Worm (Caenorhabditis elegans) whole organism, young adult: Measurements from ENCODE around the gene D1086.11.
"Not testable (repeated sequence)": the region's sequence is repeated elsewhere in the genome, so short reads cannot be mapped to it uniquely, and the experiment has no call there.

Source experiments
- B0019.2 ChIP-seq: fragments of 200-800 bp; sonication (Bioruptor generic); conservative IDR thresholded peaks from 2 replicates; pipeline ENCODE4 v1.3.6; 2022; ENCODE audit warnings: missing genetic modification reagents, missing genetic modification characterization, missing compliant biosample characterization
- B0035.1 ChIP-seq: sonication (generic microtip); optimal IDR thresholded peaks from 2 replicates; lab custom pipeline; 2016; ENCODE audit warnings: missing genetic modification characterization, mild to moderate bottlenecking, missing compliant biosample characterization, missing genotype, missing genetic modification reagents
- B0261.1 ChIP-seq: sonication (generic microtip); optimal IDR thresholded peaks from 2 replicates; lab custom pipeline; 2016; ENCODE audit warnings: mild to moderate bottlenecking, missing genetic modification characterization, moderate library complexity, missing compliant biosample characterization
- C06A6.2 ChIP-seq: fragments of 200-800 bp; sonication (Bioruptor generic); conservative IDR thresholded peaks from 2 replicates; pipeline ENCODE4 v1.3.6; 2022; ENCODE audit warnings: missing genetic modification characterization, missing compliant biosample characterization
- C17E4.6 ChIP-seq: fragments of 200-800 bp; sonication (Bioruptor generic); IDR thresholded peaks from 2 replicates; pipeline ENCODE4 v1.3.6; 2022; ENCODE audit warnings: missing genetic modification reagents, missing genetic modification characterization, missing compliant biosample characterization
- D2030.7 ChIP-seq: fragments of 200-800 bp; sonication (Bioruptor generic); IDR thresholded peaks from 2 replicates; pipeline ENCODE4 v1.3.6; 2022; ENCODE audit warnings: missing genetic modification reagents, missing genetic modification characterization, missing compliant biosample characterization
- F33H1.4 ChIP-seq: fragments of 200-800 bp; sonication (Bioruptor generic); IDR thresholded peaks from 2 replicates; pipeline ENCODE4 v1.3.6; 2022; ENCODE audit warnings: missing genetic modification reagents, missing genetic modification characterization, missing compliant biosample characterization
- F39B2.1 ChIP-seq: fragments of 200-800 bp; sonication (Bioruptor generic); IDR thresholded peaks from 2 replicates; pipeline ENCODE4 v1.3.6; 2022; ENCODE audit warnings: missing genetic modification reagents, missing genetic modification characterization, missing compliant biosample characterization
- F57C9.4 ChIP-seq: sonication (generic microtip); optimal IDR thresholded peaks from 2 replicates; lab custom pipeline; 2017; ENCODE audit warnings: mild to moderate bottlenecking, missing genetic modification characterization, missing compliant biosample characterization
- K12H6.12 ChIP-seq: fragments of 200-800 bp; sonication (Bioruptor generic); optimal IDR thresholded peaks from 2 replicates; lab custom pipeline; 2018; ENCODE audit warnings: mild to moderate bottlenecking, missing genetic modification characterization, missing compliant biosample characterization
- Y56A3A.18 ChIP-seq: fragments of 200-800 bp; sonication (Bioruptor generic); IDR thresholded peaks from 2 replicates; pipeline ENCODE4 v1.3.6; 2022; ENCODE audit warnings: missing genetic modification reagents, missing genetic modification characterization, missing compliant biosample characterization
- akir-1 ChIP-seq: fragments of 200-800 bp; sonication (Bioruptor generic); optimal IDR thresholded peaks from 2 replicates; lab custom pipeline; 2018; ENCODE audit warnings: mild to moderate bottlenecking, missing genetic modification characterization, moderate library complexity, missing compliant biosample characterization
- attf-3 ChIP-seq: fragments of 200-800 bp; sonication (Bioruptor generic); conservative IDR thresholded peaks from 2 replicates; pipeline ENCODE4 v1.3.6; 2022; ENCODE audit warnings: missing genetic modification reagents, missing genetic modification characterization, missing compliant biosample characterization
- bed-1 ChIP-seq: fragments of 200-800 bp; sonication (Bioruptor generic); IDR thresholded peaks from 2 replicates; pipeline ENCODE4 v1.3.6; 2022; ENCODE audit warnings: missing genetic modification reagents, missing genetic modification characterization, missing compliant biosample characterization
- ccch-3 ChIP-seq: fragments of 200-800 bp; sonication (Bioruptor generic); optimal IDR thresholded peaks from 2 replicates; lab custom pipeline; 2018; ENCODE audit warnings: mild to moderate bottlenecking, missing genetic modification characterization, missing compliant biosample characterization
- cebp-2 ChIP-seq: fragments of 200-800 bp; sonication (Bioruptor generic); IDR thresholded peaks from 2 replicates; pipeline ENCODE4 v1.3.6; 2022; ENCODE audit warnings: missing genetic modification characterization, missing compliant biosample characterization
- ceh-27 ChIP-seq: fragments of 200-800 bp; sonication (Bioruptor generic); optimal IDR thresholded peaks from 2 replicates; lab custom pipeline; 2018; ENCODE audit warnings: mild to moderate bottlenecking, missing genetic modification characterization, moderate library complexity, missing compliant biosample characterization
- ceh-40 ChIP-seq: fragments of 200-800 bp; sonication (Bioruptor generic); IDR thresholded peaks from 2 replicates; pipeline ENCODE4 v1.3.6; 2022; ENCODE audit warnings: missing genetic modification characterization, missing compliant biosample characterization
- ceh-58 ChIP-seq: fragments of 200-800 bp; sonication (Bioruptor generic); IDR thresholded peaks from 2 replicates; pipeline ENCODE4 v1.3.6; 2022; ENCODE audit warnings: missing genetic modification characterization, missing compliant biosample characterization
- ceh-79 ChIP-seq: sonication (generic microtip); optimal IDR thresholded peaks from 2 replicates; lab custom pipeline; 2017; ENCODE audit warnings: mild to moderate bottlenecking, missing genetic modification characterization, missing compliant biosample characterization
- ceh-91 ChIP-seq: fragments of 200-800 bp; sonication (Bioruptor generic); IDR thresholded peaks from 2 replicates; pipeline ENCODE4 v1.3.6; 2022; ENCODE audit warnings: missing genetic modification reagents, missing genetic modification characterization, missing compliant biosample characterization
- dox-1 ChIP-seq: fragments of 200-800 bp; sonication (Bioruptor generic); IDR thresholded peaks from 2 replicates; pipeline ENCODE4 v1.3.6; 2022; ENCODE audit warnings: missing genetic modification reagents, missing genetic modification characterization, missing compliant biosample characterization
- ekl-4 ChIP-seq: fragments of 200-800 bp; sonication (Bioruptor generic); IDR thresholded peaks from 2 replicates; pipeline ENCODE4 v1.3.6; 2022; ENCODE audit warnings: missing genetic modification reagents, missing genetic modification characterization, missing compliant biosample characterization
- gei-17 ChIP-seq: fragments of 200-800 bp; sonication (Bioruptor generic); optimal IDR thresholded peaks from 2 replicates; lab custom pipeline; 2018; ENCODE audit warnings: mild to moderate bottlenecking, missing genetic modification characterization, missing compliant biosample characterization
- hrde-1 ChIP-seq: sonication (generic microtip); optimal IDR thresholded peaks from 2 replicates; lab custom pipeline; 2016; ENCODE audit warnings: missing genetic modification characterization, mild to moderate bottlenecking, missing compliant biosample characterization, moderate library complexity, missing genotype, missing genetic modification reagents, borderline replicate concordance
- let-526 ChIP-seq: fragments of 200-800 bp; sonication (Bioruptor generic); IDR thresholded peaks from 2 replicates; pipeline ENCODE4 v1.3.6; 2022; ENCODE audit warnings: missing genetic modification reagents, missing genetic modification characterization, missing compliant biosample characterization
- let-607 ChIP-seq, 2 experiments: fragments of 200-800 bp in 1 of 2; sonication (Bioruptor generic) in 1 of 2; sonication (generic microtip) in 1 of 2; optimal IDR thresholded peaks; 2 replicates each; lab custom pipeline; 2016 to 2018; ENCODE audit warnings: mild to moderate bottlenecking in 2 of 2, missing compliant biosample characterization in 2 of 2, missing genetic modification characterization in 2 of 2, moderate library complexity in 2 of 2, missing genotype in 1 of 2
- lin-26 ChIP-seq: fragments of 200-800 bp; sonication (Bioruptor generic); IDR thresholded peaks from 2 replicates; pipeline ENCODE4 v1.3.6; 2022; ENCODE audit warnings: missing genetic modification reagents, missing genetic modification characterization, missing compliant biosample characterization
- lin-35 ChIP-seq, 3 experiments: fragments of 150-350 bp in 2 of 3; sonication (generic microtip) in 1 of 3; optimal IDR thresholded peaks; 2 replicates each; lab custom pipeline; 2014 to 2018; ENCODE audit warnings: missing biosample characterization in 3 of 3, missing genetic modification characterization in 3 of 3, missing genetic modification reagents in 3 of 3
- lin-40 ChIP-seq: sonication (generic microtip); optimal IDR thresholded peaks from 2 replicates; lab custom pipeline; 2016; ENCODE audit warnings: missing genetic modification characterization, mild to moderate bottlenecking, missing compliant biosample characterization, missing genotype, missing genetic modification reagents
- lin-54 ChIP-seq: fragments of 200-800 bp; sonication (Bioruptor generic); optimal IDR thresholded peaks from 2 replicates; lab custom pipeline; 2018; ENCODE audit warnings: mild to moderate bottlenecking, missing genetic modification characterization, missing compliant biosample characterization
- madf-6 ChIP-seq: fragments of 200-800 bp; sonication (Bioruptor generic); IDR thresholded peaks from 2 replicates; pipeline ENCODE4 v1.3.6; 2022; ENCODE audit warnings: missing genetic modification reagents, missing genetic modification characterization, missing compliant biosample characterization
- mcd-1 ChIP-seq: fragments of 200-800 bp; sonication (Bioruptor generic); IDR thresholded peaks from 2 replicates; pipeline ENCODE4 v1.3.6; 2022; ENCODE audit warnings: missing genetic modification reagents, missing genetic modification characterization, missing compliant biosample characterization
- nfya-2 ChIP-seq: fragments of 200-800 bp; sonication (Bioruptor generic); IDR thresholded peaks from 2 replicates; pipeline ENCODE4 v1.3.6; 2022; ENCODE audit warnings: missing genetic modification reagents, missing genetic modification characterization, missing compliant biosample characterization
- nfyb-1 ChIP-seq: fragments of 200-800 bp; sonication (Bioruptor generic); IDR thresholded peaks from 2 replicates; pipeline ENCODE4 v1.3.6; 2022; ENCODE audit warnings: missing genetic modification reagents, missing genetic modification characterization, missing compliant biosample characterization
- nhr-27 ChIP-seq: fragments of 200-800 bp; sonication (Bioruptor generic); optimal IDR thresholded peaks from 2 replicates; lab custom pipeline; 2018; ENCODE audit warnings: mild to moderate bottlenecking, missing genetic modification characterization, moderate library complexity, missing compliant biosample characterization
- pbrm-1 ChIP-seq: fragments of 200-800 bp; sonication (Bioruptor generic); IDR thresholded peaks from 2 replicates; pipeline ENCODE4 v1.3.6; 2022; ENCODE audit warnings: missing genetic modification reagents, missing genetic modification characterization, missing compliant biosample characterization
- rcor-1 ChIP-seq: fragments of 200-800 bp; sonication (Bioruptor generic); IDR thresholded peaks from 2 replicates; pipeline ENCODE4 v1.3.6; 2022; ENCODE audit warnings: missing genetic modification reagents, missing genetic modification characterization, missing compliant biosample characterization
- sea-2 ChIP-seq: fragments of 200-800 bp; sonication (Bioruptor generic); IDR thresholded peaks from 2 replicates; pipeline ENCODE4 v1.3.6; 2022; ENCODE audit warnings: missing genetic modification characterization, missing compliant biosample characterization
- snpc-1.3 ChIP-seq: sonication (generic microtip); optimal IDR thresholded peaks from 2 replicates; lab custom pipeline; 2017; ENCODE audit warnings: missing genetic modification characterization, mild to moderate bottlenecking, missing compliant biosample characterization, antibody characterized with exemption, moderate library complexity, missing genotype, missing genetic modification reagents; ENCODE audit not compliant: insufficient read depth
- snpc-4 ChIP-seq, 5 experiments: fragments of 150-350 bp in 1 of 5; sonication (generic microtip) in 4 of 5; optimal IDR thresholded peaks; 2 replicates each; lab custom pipeline; 2014 to 2018; ENCODE audit warnings: missing genetic modification characterization in 5 of 5, missing biosample characterization in 3 of 5, antibody characterized with exemption in 2 of 5, mild to moderate bottlenecking in 2 of 5, missing compliant biosample characterization in 2 of 5, missing genotype in 2 of 5, moderate library complexity in 2 of 5, missing genetic modification reagents in 1 of 5
- somi-1 ChIP-seq: fragments of 200-800 bp; sonication (Bioruptor generic); optimal IDR thresholded peaks from 2 replicates; lab custom pipeline; 2018; ENCODE audit warnings: mild to moderate bottlenecking, missing genetic modification characterization, missing compliant biosample characterization
- tlf-1 ChIP-seq: fragments of 200-800 bp; sonication (Bioruptor generic); optimal IDR thresholded peaks from 2 replicates; lab custom pipeline; 2018; ENCODE audit warnings: mild to moderate bottlenecking, missing genetic modification characterization, missing compliant biosample characterization
- ztf-18 ChIP-seq: sonication (generic microtip); optimal IDR thresholded peaks from 2 replicates; lab custom pipeline; 2016; ENCODE audit warnings: missing genotype, mild to moderate bottlenecking, missing genetic modification characterization, missing compliant biosample characterization
- ztf-22 ChIP-seq: fragments of 200-800 bp; sonication (Bioruptor generic); optimal IDR thresholded peaks from 2 replicates; lab custom pipeline; 2018; ENCODE audit warnings: mild to moderate bottlenecking, missing genetic modification characterization, moderate library complexity, missing compliant biosample characterization

The D1086.11 gene

ce11 chrV:14055097-14055496 is 19.2 kb upstream of the D1086.11 start (continued):
- peak; percentile 84 for TF ChIP-seq somi-1 (GFP tag; lab: Kevin White, UChicago)
- 0 out of 2 replicates have a peak, but pooled peaks have one; percentile 25 for TF ChIP-seq ceh-40 (GFP tag; lab: Robert Waterston, UW)
- TF ChIP-seq ztf-18 (tag; lab: Kevin White, UChicago): peak; percentile 55
- TF ChIP-seq dox-1 (GFP tag; lab: Robert Waterston, UW): peak; percentile 98
- TF ChIP-seq K12H6.12 (tag; lab: Kevin White, UChicago): peak; percentile 92
- TF ChIP-seq lin-35 (GFP tag; optimal IDR thresholded peaks at IDR 0.05; lab: Kevin White, UChicago): peak in 2 of 3 experiments; percentile 29 to 84
- peak; percentile 95 for TF ChIP-seq pbrm-1 (GFP tag; lab: Robert Waterston, UW)
- TF ChIP-seq B0035.1 (tag; lab: Kevin White, UChicago): peak; percentile 62
- TF ChIP-seq ceh-58: 0 out of 2 replicates have a peak, but pooled peaks have one; percentile 13
- TF ChIP-seq F57C9.4 (tag; lab: Kevin White, UChicago): peak; percentile 87
- peak; percentile 96 for TF ChIP-seq lin-40
- 0 out of 2 replicates have a peak, but pooled peaks have one; percentile 15 for TF ChIP-seq B0019.2 (GFP tag; lab: Robert Waterston, UW)
- TF ChIP-seq hrde-1: peak; percentile 8
- TF ChIP-seq snpc-4 (GFP tag; optimal IDR thresholded peaks at IDR 0.05; lab: Kevin White, UChicago): not testable (repeated sequence)
- TF ChIP-seq snpc-4 (tag; optimal IDR thresholded peaks at IDR 0.05; lab: Kevin White, UChicago): peak in 3 of 4 experiments; percentile 48 to 82 (median 77)
- TF ChIP-seq gei-17 (GFP tag; lab: Kevin White, UChicago): peak; percentile 72
- TF ChIP-seq C17E4.6 (GFP tag; lab: Robert Waterston, UW): peak; percentile 85
- TF ChIP-seq ztf-22 (GFP tag; lab: Kevin White, UChicago): peak; percentile 78
- TF ChIP-seq B0261.1: peak; percentile 17
- TF ChIP-seq Y56A3A.18 (GFP tag; lab: Robert Waterston, UW): peak; percentile 93
- peak; percentile 92 for TF ChIP-seq lin-54 (GFP tag; lab: Kevin White, UChicago)
- peak; percentile 85 for TF ChIP-seq tlf-1 (GFP tag; lab: Kevin White, UChicago)
- peak; percentile 96 for TF ChIP-seq ceh-27 (GFP tag; lab: Kevin White, UChicago)
- TF ChIP-seq D2030.7 (GFP tag; lab: Robert Waterston, UW): peak; percentile 60
- peak; percentile 93 for TF ChIP-seq sea-2 (GFP tag; lab: Robert Waterston, UW)
- peak; percentile 68 for TF ChIP-seq ceh-79 (tag; lab: Kevin White, UChicago)
- 0 out of 2 replicates have a peak, but pooled peaks have one; percentile 27 for TF ChIP-seq cebp-2
- peak; percentile 99 for TF ChIP-seq mcd-1 (GFP tag; lab: Robert Waterston, UW)
- TF ChIP-seq snpc-1.3 (tag; lab: Kevin White, UChicago): peak; percentile 19
- TF ChIP-seq F39B2.1 (GFP tag; lab: Robert Waterston, UW): 0 out of 2 replicates have a peak, but pooled peaks have one; percentile 42
- TF ChIP-seq rcor-1: peak; percentile 95
- peak; percentile 98 for TF ChIP-seq let-526 (GFP tag; lab: Robert Waterston, UW)
- peak; percentile 98 for TF ChIP-seq ekl-4
- TF ChIP-seq ceh-91 (GFP tag; lab: Robert Waterston, UW): peak; percentile 77
- TF ChIP-seq nfyb-1 (GFP tag; lab: Robert Waterston, UW): peak; percentile 97
- TF ChIP-seq C06A6.2: peak; percentile 97
- TF ChIP-seq let-607 (tag; optimal IDR thresholded peaks at IDR 0.05; lab: Kevin White, UChicago): peak; percentile 55 to 92
- TF ChIP-seq attf-3: peak; percentile 82
- peak; percentile 72 for TF ChIP-seq F33H1.4 (GFP tag; lab: Robert Waterston, UW)
- peak; percentile 94 for TF ChIP-seq akir-1 (GFP tag; lab: Kevin White, UChicago)
- TF ChIP-seq ccch-3: peak; percentile 92
- 0 out of 2 replicates have a peak, but pooled peaks have one; percentile 40 for TF ChIP-seq nfya-2 (GFP tag; lab: Robert Waterston, UW)
- peak; percentile 75 for TF ChIP-seq nhr-27 (tag; lab: Kevin White, UChicago)
- TF ChIP-seq madf-6 (GFP tag; lab: Robert Waterston, UW): peak; percentile 85
- peak; percentile 83 for TF ChIP-seq lin-26 (GFP tag; lab: Robert Waterston, UW)
- TF ChIP-seq bed-1 (GFP tag; lab: Robert Waterston, UW): peak; percentile 97
